Fruit fly (Drosophila melanogaster): Measurements from ENCODE around the gene anchor.

Gene anchor

dm6 chr3L:17624208-17624826 lies 2.7 kb downstream of the anchor start:
- TF ChIP-seq CG1620 (GFP tag; optimal IDR thresholded peaks at IDR 0.05): no peak
- TF ChIP-seq CG7045 (GFP tag; optimal IDR thresholded peaks at IDR 0.05): peak; percentile 7
- no peak for TF ChIP-seq Mnt (GFP tag; optimal IDR thresholded peaks at IDR 0.05)
- TF ChIP-seq Clk (GFP tag; optimal IDR thresholded peaks at IDR 0.05): no peak
- TF ChIP-seq Hr96 (GFP tag; optimal IDR thresholded peaks at IDR 0.05): no peak
- TF ChIP-seq kay (GFP tag; ENCODE audit: borderline replicate concordance): peak; percentile 57
- TF ChIP-seq pad (GFP tag; optimal IDR thresholded peaks at IDR 0.05): no peak
- TF ChIP-seq CG11617 (GFP tag; optimal IDR thresholded peaks at IDR 0.05): peak; percentile 1
- no peak for TF ChIP-seq cic (GFP tag; optimal IDR thresholded peaks at IDR 0.05)
- no peak for TF ChIP-seq CG5204 (GFP tag; optimal IDR thresholded peaks at IDR 0.05)
- no peak for TF ChIP-seq CG14711 (tag; optimal IDR thresholded peaks at IDR 0.05)
- TF ChIP-seq Crg-1 (GFP tag; optimal IDR thresholded peaks at IDR 0.05): no peak
- no peak for TF ChIP-seq CG7101 (tag; optimal IDR thresholded peaks at IDR 0.05)
- TF ChIP-seq cnc (optimal IDR thresholded peaks at IDR 0.05): no peak
- no peak for TF ChIP-seq toe (GFP tag; optimal IDR thresholded peaks at IDR 0.05)
- no peak for TF ChIP-seq bab1 (GFP tag; optimal IDR thresholded peaks at IDR 0.05)
- no peak for TF ChIP-seq tj (GFP tag; optimal IDR thresholded peaks at IDR 0.05)
- TF ChIP-seq ovo (GFP tag; optimal IDR thresholded peaks at IDR 0.05): no peak
- TF ChIP-seq CG12768 (GFP tag; optimal IDR thresholded peaks at IDR 0.05): peak; percentile 10
- TF ChIP-seq CG33017 (tag; optimal IDR thresholded peaks at IDR 0.05): no peak

- TF ChIP-seq CG7101 (tag; optimal IDR thresholded peaks at IDR 0.05) (peak; percentile 39), CG7045 (GFP tag; optimal IDR thresholded peaks at IDR 0.05) (no peak), ovo (GFP tag; optimal IDR thresholded peaks at IDR 0.05) (no peak), Hr96 (GFP tag; optimal IDR thresholded peaks at IDR 0.05) (no peak), Crg-1 (GFP tag; optimal IDR thresholded peaks at IDR 0.05) (peak; percentile 44), cnc (optimal IDR thresholded peaks at IDR 0.05) (no peak)
Measured at dm6 chr3L:17625014-17625413, 3.4 kb downstream of the anchor start.

dm6 chr3L:17625574-17626128 lies 4.0 kb downstream of the anchor start:
- TF ChIP-seq CG1620 (GFP tag; optimal IDR thresholded peaks at IDR 0.05) (no peak), kay (GFP tag; ENCODE audit: borderline replicate concordance) (peak; percentile 70)

- no peak for TF ChIP-seq CG12768 (GFP tag; optimal IDR thresholded peaks at IDR 0.05)
- no peak for TF ChIP-seq CG11617 (GFP tag; optimal IDR thresholded peaks at IDR 0.05)
- no peak for TF ChIP-seq Clk (GFP tag; optimal IDR thresholded peaks at IDR 0.05)
- TF ChIP-seq cnc (optimal IDR thresholded peaks at IDR 0.05): no peak
- no peak for TF ChIP-seq CG7045 (GFP tag; optimal IDR thresholded peaks at IDR 0.05)
- no peak for TF ChIP-seq toe (GFP tag; optimal IDR thresholded peaks at IDR 0.05)
- no peak for TF ChIP-seq Mnt (GFP tag; optimal IDR thresholded peaks at IDR 0.05)
- TF ChIP-seq ovo (GFP tag; optimal IDR thresholded peaks at IDR 0.05): no peak
- no peak for TF ChIP-seq pad (GFP tag; optimal IDR thresholded peaks at IDR 0.05)
- no peak for TF ChIP-seq cic (GFP tag; optimal IDR thresholded peaks at IDR 0.05)
- TF ChIP-seq CG5204 (GFP tag; optimal IDR thresholded peaks at IDR 0.05): no peak
- TF ChIP-seq bab1 (GFP tag; optimal IDR thresholded peaks at IDR 0.05): no peak
- no peak for TF ChIP-seq Crg-1 (GFP tag; optimal IDR thresholded peaks at IDR 0.05)
Measured at dm6 chr3L:17631247-17631646, 9.6 kb downstream of the anchor start.

dm6 chr3L:17633142-17633541 lies 11.5 kb downstream of the anchor start, which contains the start of gene CG7497:
Gene CG7497, plus strand, starts transcription at chr3L:17633449.
- TF ChIP-seq pad (GFP tag; optimal IDR thresholded peaks at IDR 0.05) (no peak), CG12768 (GFP tag; optimal IDR thresholded peaks at IDR 0.05) (peak; percentile 20)

- no peak for TF ChIP-seq CG14711 (tag; optimal IDR thresholded peaks at IDR 0.05)
- peak; percentile 90 for TF ChIP-seq kay (GFP tag; ENCODE audit: borderline replicate concordance)
Measured at dm6 chr3L:17637809-17638208, 16.2 kb downstream of the anchor start.

- TF ChIP-seq CG14711 (tag; optimal IDR thresholded peaks at IDR 0.05) (no peak), toe (GFP tag; optimal IDR thresholded peaks at IDR 0.05) (no peak), CG7045 (GFP tag; optimal IDR thresholded peaks at IDR 0.05) (no peak), CG7101 (tag; optimal IDR thresholded peaks at IDR 0.05) (no peak), Mnt (GFP tag; optimal IDR thresholded peaks at IDR 0.05) (no peak), CG5204 (GFP tag; optimal IDR thresholded peaks at IDR 0.05) (no peak), Crg-1 (GFP tag; optimal IDR thresholded peaks at IDR 0.05) (no peak), CG33017 (tag; optimal IDR thresholded peaks at IDR 0.05) (no peak), CG12768 (GFP tag; optimal IDR thresholded peaks at IDR 0.05) (no peak)
Measured at dm6 chr3L:17638649-17639048, 17.0 kb downstream of the anchor start.

- TF ChIP-seq CG5204 (GFP tag; optimal IDR thresholded peaks at IDR 0.05) (no peak), ovo (GFP tag; optimal IDR thresholded peaks at IDR 0.05) (no peak), Mnt (GFP tag; optimal IDR thresholded peaks at IDR 0.05) (no peak), kay (GFP tag; ENCODE audit: borderline replicate concordance) (no peak), CG12768 (GFP tag; optimal IDR thresholded peaks at IDR 0.05) (no peak), CG33017 (tag; optimal IDR thresholded peaks at IDR 0.05) (no peak), CG11617 (GFP tag; optimal IDR thresholded peaks at IDR 0.05) (no peak), Clk (GFP tag; optimal IDR thresholded peaks at IDR 0.05) (no peak), CG1620 (GFP tag; optimal IDR thresholded peaks at IDR 0.05) (no peak), cic (GFP tag; optimal IDR thresholded peaks at IDR 0.05) (no peak), toe (GFP tag; optimal IDR thresholded peaks at IDR 0.05) (no peak), CG14711 (tag; optimal IDR thresholded peaks at IDR 0.05) (no peak), Hr96 (GFP tag; optimal IDR thresholded peaks at IDR 0.05) (no peak), bab1 (GFP tag; optimal IDR thresholded peaks at IDR 0.05) (no peak)
Measured at dm6 chr3L:17642017-17642416, 20.4 kb downstream of the anchor start.
